Fruit fly (Drosophila melanogaster) whole organism, prepupa: ENCODE measurements around the gene plh.

ENCODE experiments used
- Blimp-1 ChIP-seq: fragments of 200-800 bp; sonication (Bioruptor generic); optimal IDR thresholded peaks from 3 replicates; lab custom pipeline; 2017; ENCODE audit warnings: missing biosample characterization, missing genetic modification characterization, mild to moderate bottlenecking, moderate library complexity, missing genetic modification reagents
- CG10631 ChIP-seq: fragments of 200-800 bp; sonication (Bioruptor generic); optimal IDR thresholded peaks from 2 replicates; lab custom pipeline; 2016; ENCODE audit warnings: missing biosample characterization, missing genetic modification characterization
- CG10669 ChIP-seq: fragments of 200-800 bp; sonication (Bioruptor generic); optimal IDR thresholded peaks from 3 replicates; lab custom pipeline; 2018; ENCODE audit warnings: missing biosample characterization, mild to moderate bottlenecking, missing genetic modification characterization, moderate library complexity
- CG11294 ChIP-seq: fragments of 200-800 bp; sonication (Bioruptor generic); IDR thresholded peaks from 2 replicates; pipeline ENCODE4 v1.3.6; 2022; ENCODE audit warnings: missing biosample characterization, missing genetic modification characterization
- CG11762 ChIP-seq: fragments of 200-800 bp; sonication (Bioruptor generic); optimal IDR thresholded peaks from 3 replicates; lab custom pipeline; 2016; ENCODE audit warnings: missing biosample characterization, missing genetic modification characterization; ENCODE audit not compliant: insufficient read depth
- CG11902 ChIP-seq: fragments of 200-800 bp; sonication (Bioruptor generic); optimal IDR thresholded peaks from 3 replicates; lab custom pipeline; 2016; ENCODE audit warnings: missing biosample characterization, missing genetic modification characterization
- CG15336 ChIP-seq: fragments of 200-800 bp; sonication (Bioruptor generic); IDR thresholded peaks from 2 replicates; pipeline ENCODE4 v1.3.6; 2022; ENCODE audit warnings: missing biosample characterization, missing genetic modification characterization
- CG1621 ChIP-seq: fragments of 200-800 bp; sonication (Bioruptor generic); optimal IDR thresholded peaks from 3 replicates; lab custom pipeline; 2018; ENCODE audit warnings: missing biosample characterization, mild to moderate bottlenecking, missing genetic modification characterization
- CG16779 ChIP-seq: fragments of 200-800 bp; sonication (Bioruptor generic); optimal IDR thresholded peaks from 3 replicates; lab custom pipeline; 2017; ENCODE audit warnings: missing biosample characterization, mild to moderate bottlenecking, missing genetic modification characterization
- CG3032 ChIP-seq: fragments of 200-800 bp; optimal IDR thresholded peaks from 2 replicates; lab custom pipeline; 2019; ENCODE audit warnings: missing biosample characterization, mild to moderate bottlenecking, missing genetic modification characterization, moderate library complexity
- CG31627 ChIP-seq: fragments of 200-800 bp; sonication (Bioruptor generic); optimal IDR thresholded peaks from 3 replicates; lab custom pipeline; 2016; ENCODE audit warnings: missing biosample characterization, missing genetic modification characterization
- CG32006 ChIP-seq: fragments of 200-800 bp; sonication (Bioruptor generic); optimal IDR thresholded peaks from 3 replicates; lab custom pipeline; 2017; ENCODE audit warnings: missing biosample characterization, mild to moderate bottlenecking, missing genetic modification characterization
- CG3919 ChIP-seq: fragments of 200-800 bp; sonication (Bioruptor generic); optimal IDR thresholded peaks from 3 replicates; lab custom pipeline; 2016; ENCODE audit warnings: missing biosample characterization, missing genetic modification characterization
- CG6163 ChIP-seq: fragments of 200-800 bp; sonication (Bioruptor generic); IDR thresholded peaks from 3 replicates; pipeline ENCODE4 v1.3.6; 2022; ENCODE audit warnings: missing biosample characterization, missing genetic modification characterization
- CG6276 ChIP-seq: fragments of 200-800 bp; sonication (Bioruptor generic); optimal IDR thresholded peaks from 2 replicates; lab custom pipeline; 2017; ENCODE audit warnings: missing biosample characterization, mild to moderate bottlenecking, missing genetic modification characterization
- CG6808 ChIP-seq: fragments of 200-800 bp; sonication (Bioruptor generic); optimal IDR thresholded peaks from 3 replicates; lab custom pipeline; 2017; ENCODE audit warnings: missing biosample characterization, missing genetic modification characterization, mild to moderate bottlenecking, moderate library complexity, missing genetic modification reagents
- CG6854 ChIP-seq: fragments of 200-800 bp; sonication (Bioruptor generic); optimal IDR thresholded peaks from 2 replicates; lab custom pipeline; 2017; ENCODE audit warnings: missing biosample characterization, mild to moderate bottlenecking, missing genetic modification characterization
- CG7368 ChIP-seq: fragments of 200-800 bp; sonication (Bioruptor generic); optimal IDR thresholded peaks from 3 replicates; lab custom pipeline; 2016; ENCODE audit warnings: missing biosample characterization, missing genetic modification characterization
- CG8119 ChIP-seq: fragments of 200-800 bp; sonication (Bioruptor generic); IDR thresholded peaks from 3 replicates; pipeline ENCODE4 v1.3.6; 2022; ENCODE audit warnings: missing biosample characterization, missing genetic modification characterization
- CG8319 ChIP-seq: fragments of 200-800 bp; sonication (Bioruptor generic); optimal IDR thresholded peaks from 3 replicates; lab custom pipeline; 2016; ENCODE audit warnings: missing biosample characterization, missing genetic modification characterization
- CG8632 ChIP-seq: fragments of 200-800 bp; sonication (Bioruptor generic); optimal IDR thresholded peaks from 3 replicates; lab custom pipeline; 2016; ENCODE audit warnings: missing biosample characterization, missing genetic modification characterization
- CG9139 ChIP-seq: fragments of 200-800 bp; sonication (Bioruptor generic); optimal IDR thresholded peaks from 3 replicates; lab custom pipeline; 2017; ENCODE audit warnings: missing biosample characterization, mild to moderate bottlenecking, missing genetic modification characterization
- Eip75B ChIP-seq: fragments of 200-800 bp; sonication (Bioruptor generic); optimal IDR thresholded peaks from 3 replicates; lab custom pipeline; 2016; ENCODE audit warnings: missing biosample characterization, missing genetic modification characterization
- Eip78C ChIP-seq: fragments of 200-800 bp; sonication (Bioruptor generic); peaks from one replicate; lab custom pipeline; 2016; ENCODE audit warnings: missing biosample characterization, missing genetic modification characterization
- Eip93F ChIP-seq: fragments of 200-800 bp; sonication (Bioruptor generic); optimal IDR thresholded peaks from 2 replicates; lab custom pipeline; 2016; ENCODE audit warnings: missing biosample characterization, mild to moderate bottlenecking, missing genetic modification characterization
- Ets21C ChIP-seq: fragments of 200-800 bp; sonication (Bioruptor generic); optimal IDR thresholded peaks from 3 replicates; lab custom pipeline; 2016; ENCODE audit warnings: missing biosample characterization, missing genetic modification characterization
- Ets96B ChIP-seq: fragments of 200-800 bp; optimal IDR thresholded peaks from 2 replicates; lab custom pipeline; 2019; ENCODE audit warnings: missing biosample characterization, mild to moderate bottlenecking, missing genetic modification characterization, moderate library complexity
- Gug ChIP-seq: fragments of 200-800 bp; sonication (Bioruptor generic); IDR thresholded peaks from 2 replicates; pipeline ENCODE4 v1.3.6; 2022; ENCODE audit warnings: missing biosample characterization, missing genetic modification characterization
- Hr38 ChIP-seq: sonication (Bioruptor generic); optimal IDR thresholded peaks from 2 replicates; lab custom pipeline; 2016; ENCODE audit warnings: missing biosample characterization, missing genetic modification characterization
- Hr39 ChIP-seq: fragments of 200-800 bp; sonication (Bioruptor generic); optimal IDR thresholded peaks from 2 replicates; lab custom pipeline; 2016; ENCODE audit warnings: missing biosample characterization, missing genetic modification characterization
- Lpt ChIP-seq: fragments of 200-800 bp; sonication (Bioruptor generic); optimal IDR thresholded peaks from 3 replicates; lab custom pipeline; 2016; ENCODE audit warnings: missing biosample characterization, missing genetic modification characterization
- Met ChIP-seq: fragments of 200-800 bp; sonication (Bioruptor generic); optimal IDR thresholded peaks from 3 replicates; lab custom pipeline; 2016; ENCODE audit warnings: missing biosample characterization, missing genetic modification characterization
- OdsH ChIP-seq: fragments of 200-800 bp; sonication (Bioruptor generic); optimal IDR thresholded peaks from 3 replicates; lab custom pipeline; 2016; ENCODE audit warnings: missing biosample characterization, missing genetic modification characterization
- Sox14 ChIP-seq: fragments of 200-800 bp; sonication (Bioruptor generic); optimal IDR thresholded peaks from 3 replicates; lab custom pipeline; 2016; ENCODE audit warnings: missing biosample characterization, missing genetic modification characterization
- Sox15 ChIP-seq: fragments of 200-800 bp; sonication (Bioruptor generic); optimal IDR thresholded peaks from 3 replicates; lab custom pipeline; 2016; ENCODE audit warnings: missing biosample characterization, missing genetic modification characterization
- achi ChIP-seq: fragments of 200-800 bp; sonication (Bioruptor generic); optimal IDR thresholded peaks from 3 replicates; lab custom pipeline; 2016; ENCODE audit warnings: missing biosample characterization, missing genetic modification characterization
- cyc ChIP-seq: fragments of 200-800 bp; sonication (Bioruptor generic); optimal IDR thresholded peaks from 3 replicates; lab custom pipeline; 2016; ENCODE audit warnings: missing biosample characterization, missing genetic modification characterization
- dac ChIP-seq: fragments of 200-800 bp; sonication (Bioruptor generic); optimal IDR thresholded peaks from 2 replicates; lab custom pipeline; 2017; ENCODE audit warnings: missing biosample characterization, mild to moderate bottlenecking, missing genetic modification characterization
- dsx ChIP-seq: fragments of 200-800 bp; optimal IDR thresholded peaks from 3 replicates; lab custom pipeline; 2019; ENCODE audit warnings: missing biosample characterization, mild to moderate bottlenecking, missing genetic modification characterization, moderate library complexity; ENCODE audit not compliant: poor library complexity, severe bottlenecking
- eg ChIP-seq: fragments of 200-800 bp; sonication (Bioruptor generic); IDR thresholded peaks from 3 replicates; pipeline ENCODE4 v1.3.6; 2022; ENCODE audit warnings: missing biosample characterization, missing genetic modification characterization
- fd85E ChIP-seq: fragments of 200-800 bp; sonication (Bioruptor generic); optimal IDR thresholded peaks from 3 replicates; lab custom pipeline; 2016; ENCODE audit warnings: missing biosample characterization, missing genetic modification characterization
- fkh ChIP-seq: fragments of 200-800 bp; sonication (Bioruptor generic); optimal IDR thresholded peaks from 3 replicates; lab custom pipeline; 2017; ENCODE audit warnings: missing biosample characterization, mild to moderate bottlenecking, missing genetic modification characterization, moderate library complexity
- lz ChIP-seq: fragments of 200-800 bp; sonication (Bioruptor generic); optimal IDR thresholded peaks from 3 replicates; lab custom pipeline; 2016; ENCODE audit warnings: missing biosample characterization, missing genetic modification characterization
- net ChIP-seq: fragments of 200-800 bp; sonication (Bioruptor generic); optimal IDR thresholded peaks from 3 replicates; lab custom pipeline; 2016; ENCODE audit warnings: missing biosample characterization, missing genetic modification characterization
- pdm3 ChIP-seq: fragments of 200-800 bp; sonication (Bioruptor generic); optimal IDR thresholded peaks from 3 replicates; lab custom pipeline; 2016; ENCODE audit warnings: missing biosample characterization, missing genetic modification characterization
- salr ChIP-seq, 2 experiments: fragments of 200-800 bp; sonication (Bioruptor generic); optimal IDR thresholded peaks; 3 replicates each; lab custom pipeline; 2016 to 2018; ENCODE audit warnings: missing biosample characterization in 2 of 2, missing genetic modification characterization in 2 of 2, mild to moderate bottlenecking in 1 of 2
- ss ChIP-seq, 2 experiments: fragments of 200-800 bp; sonication (Bioruptor generic); optimal IDR thresholded peaks; 2 replicates in 1 of 2; 3 replicates in 1 of 2; lab custom pipeline; 2017 to 2018; ENCODE audit warnings: mild to moderate bottlenecking in 2 of 2, missing biosample characterization in 2 of 2, missing genetic modification characterization in 2 of 2, moderate library complexity in 1 of 2
- svp ChIP-seq: fragments of 200-800 bp; sonication (Bioruptor generic); peaks from one replicate; lab custom pipeline; 2016; ENCODE audit warnings: missing biosample characterization, missing genetic modification characterization
- topi ChIP-seq: fragments of 200-800 bp; sonication (Bioruptor generic); optimal IDR thresholded peaks from 3 replicates; lab custom pipeline; 2016; ENCODE audit warnings: missing biosample characterization, missing genetic modification characterization
- vri ChIP-seq: fragments of 200-800 bp; sonication (Bioruptor generic); optimal IDR thresholded peaks from 3 replicates; lab custom pipeline; 2016; ENCODE audit warnings: missing biosample characterization, mild to moderate bottlenecking, missing genetic modification characterization

plh gene

DNA sequence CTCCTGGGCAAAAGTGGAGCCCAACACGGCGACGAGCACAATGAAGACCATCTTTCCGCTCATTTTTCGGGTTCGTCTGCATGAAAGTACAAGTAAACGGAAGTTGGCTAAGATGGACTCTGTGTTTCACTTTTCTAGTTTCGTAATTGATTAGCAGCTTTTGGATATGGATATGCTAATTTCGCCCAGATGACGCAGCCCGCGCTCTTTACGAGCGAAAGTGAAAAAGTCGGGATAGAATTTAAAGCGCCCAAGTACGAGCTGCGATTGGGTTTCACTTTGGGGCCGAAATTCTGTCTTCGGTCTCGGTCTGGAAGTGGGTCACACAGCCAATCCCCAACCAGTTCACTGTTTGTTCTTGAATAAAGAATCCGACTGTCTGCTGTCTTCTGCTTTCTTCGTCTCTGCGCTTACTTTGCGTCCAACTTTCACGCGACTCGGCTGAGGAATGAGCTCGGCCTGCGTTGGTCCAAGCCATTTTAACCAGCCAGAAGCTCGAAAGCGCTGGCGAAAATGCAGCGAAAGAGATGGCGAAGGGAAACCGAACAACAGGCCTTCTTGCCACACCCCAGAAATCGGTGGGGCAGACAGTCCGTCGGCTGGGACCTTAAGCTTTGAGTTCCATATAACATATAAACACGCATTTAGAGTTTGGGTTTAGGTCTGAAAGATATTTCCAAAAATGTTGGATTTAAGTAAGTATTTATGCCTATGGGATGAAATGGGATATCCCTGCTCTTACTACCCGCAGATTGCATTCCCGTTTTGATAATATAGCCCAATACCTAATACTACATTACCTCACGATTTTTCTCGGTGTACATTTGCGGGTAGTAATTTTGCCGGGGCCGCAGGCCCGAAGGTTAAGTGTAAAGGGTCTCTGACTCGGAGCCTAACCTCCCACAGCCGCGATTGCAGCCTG lies 49.7 kb downstream of the plh start, which contains the start of gene Jhbp2:
Gene Jhbp2 (minus strand): TSS at position 454 of the 922 bp plus-strand sequence.
- TF ChIP-seq Met (GFP tag; lab: Kevin White, UChicago) (peak; percentile 79), fkh (GFP tag; lab: Kevin White, UChicago) (no peak), achi (GFP tag; lab: Kevin White, UChicago) (peak; percentile 45), svp (GFP tag; lab: Kevin White, UChicago) (peak; percentile 91), CG10631 (GFP tag; lab: Kevin White, UChicago) (peak; percentile 40), Hr39 (GFP tag; lab: Kevin White, UChicago) (peak; percentile 57), salr (GFP tag; optimal IDR thresholded peaks at IDR 0.05; lab: Kevin White, UChicago) (no peak), CG7368 (GFP tag; lab: Kevin White, UChicago) (peak; percentile 44), CG16779 (tag; lab: Kevin White, UChicago) (no peak), Ets21C (peak; percentile 63), CG31627 (GFP tag; lab: Kevin White, UChicago) (peak; percentile 71), net (GFP tag; lab: Kevin White, UChicago) (peak; percentile 41), Hr38 (GFP tag; lab: Kevin White, UChicago) (no peak), CG11762 (peak; percentile 9), topi (GFP tag; lab: Kevin White, UChicago) (peak; percentile 78), pdm3 (peak; percentile 45), CG3919 (peak; percentile 68), CG11902 (GFP tag; lab: Kevin White, UChicago) (peak; percentile 35), Lpt (GFP tag; lab: Kevin White, UChicago) (no peak), Gug (GFP tag; lab: Robert Waterston, UW) (no peak), ss (GFP tag; optimal IDR thresholded peaks at IDR 0.05; lab: Kevin White, UChicago) (peak; percentile 24 to 36), Sox15 (GFP tag; lab: Kevin White, UChicago) (peak; percentile 4), Blimp-1 (peak; percentile 90), CG1621 (tag; lab: Kevin White, UChicago) (peak; percentile 8), vri (GFP tag; lab: Kevin White, UChicago) (peak; percentile 11), OdsH (peak; percentile 46), CG6163 (GFP tag; lab: Robert Waterston, UW) (peak; percentile 58; the same call in 2 of the 3 replicates), dac (GFP tag; lab: Kevin White, UChicago) (no peak), CG32006 (GFP tag; lab: Kevin White, UChicago) (peak; percentile 39), CG6854 (peak; percentile 77), CG8119 (GFP tag; lab: Robert Waterston, UW) (0 out of 3 replicates have a peak, but pooled peaks have one; percentile 29), CG9139 (GFP tag; lab: Kevin White, UChicago) (no peak), CG6808 (peak; percentile 26), fd85E (no peak), Ets96B (tag; lab: Kevin White, UChicago) (peak; percentile 44), Eip93F (GFP tag; lab: Kevin White, UChicago) (no peak), CG8632 (GFP tag; lab: Kevin White, UChicago) (peak; percentile 51), CG3032 (tag; lab: Kevin White, UChicago) (peak; percentile 11), Eip75B (GFP tag; lab: Kevin White, UChicago) (peak; percentile 59), eg (GFP tag; lab: Robert Waterston, UW) (0 out of 3 replicates have a peak, but pooled peaks have one; percentile 27), Sox14 (GFP tag; lab: Kevin White, UChicago) (peak; percentile 55), CG15336 (GFP tag; lab: Robert Waterston, UW) (0 out of 2 replicates have a peak, but pooled peaks have one; percentile 18), cyc (GFP tag; lab: Kevin White, UChicago) (peak; percentile 66), dsx (peak; percentile 24), CG6276 (GFP tag; lab: Kevin White, UChicago) (no peak), lz (peak; percentile 76), CG11294 (GFP tag; lab: Robert Waterston, UW) (no peak), CG10669 (peak; percentile 21), CG8319 (GFP tag; lab: Kevin White, UChicago) (peak; percentile 38), Eip78C (GFP tag; lab: Kevin White, UChicago) (peak; percentile 83)
